Fruit fly (Drosophila melanogaster): Measurements from ENCODE around the gene CG8944.

CG8944 gene

dm6 chrX:15712409-15712808, 33.6 kb downstream of the CG8944 start, which contains the start of gene HUWE1:
Gene HUWE1, plus strand, starts transcription at chrX:15712628.
- no peak for TF ChIP-seq CG8159 (tag; optimal IDR thresholded peaks at IDR 0.05)
- peak; percentile 1 for TF ChIP-seq CG15710 (tag; optimal IDR thresholded peaks at IDR 0.05)

dm6 chrX:15710751-15711179, 35.3 kb downstream of the CG8944 start:
- TF ChIP-seq rn (GFP tag; IDR thresholded peaks at IDR 0.05): no peak
- TF ChIP-seq CG14655 (GFP tag; optimal IDR thresholded peaks at IDR 0.05): no peak
- no peak for TF ChIP-seq fd96Ca (GFP tag; IDR thresholded peaks at IDR 0.05)
- TF ChIP-seq CG15710 (tag; optimal IDR thresholded peaks at IDR 0.05): no peak
- no peak for TF ChIP-seq Ets98B (GFP tag; IDR thresholded peaks at IDR 0.05)
- TF ChIP-seq CG9948 (tag; optimal IDR thresholded peaks at IDR 0.05): no peak
- TF ChIP-seq D1 (tag; optimal IDR thresholded peaks at IDR 0.05): no peak
- TF ChIP-seq CG32121 (GFP tag; IDR thresholded peaks at IDR 0.05): no peak
- TF ChIP-seq CG12605 (GFP tag; IDR thresholded peaks at IDR 0.05): no peak
- no peak for TF ChIP-seq CG8301 (tag; optimal IDR thresholded peaks at IDR 0.05)
- no peak for TF ChIP-seq Pif1A (GFP tag; optimal IDR thresholded peaks at IDR 0.05)
- no peak for TF ChIP-seq Pif1B (GFP tag; optimal IDR thresholded peaks at IDR 0.05)
- no peak for TF ChIP-seq EcR (GFP tag; optimal IDR thresholded peaks at IDR 0.05)
- TF ChIP-seq gl (tag; optimal IDR thresholded peaks at IDR 0.05): no peak
- TF ChIP-seq CG17806 (tag; optimal IDR thresholded peaks at IDR 0.05): no peak
- TF ChIP-seq CG34367 (tag; optimal IDR thresholded peaks at IDR 0.05): no peak
- no peak for TF ChIP-seq CG13204 (GFP tag; optimal IDR thresholded peaks at IDR 0.05)
- TF ChIP-seq CG8159 (tag; optimal IDR thresholded peaks at IDR 0.05): no peak

- TF ChIP-seq CG8301 (tag; optimal IDR thresholded peaks at IDR 0.05) (no peak), CG4496 (GFP tag; IDR thresholded peaks at IDR 0.05) (peak; percentile 27; the same call in 1 of the 3 replicates), Snoo (tag; optimal IDR thresholded peaks at IDR 0.05) (peak; percentile 21)
Observed at dm6 chrX:15709984-15710750, 35.9 kb downstream of the CG8944 start, which contains the start of the genes CG9281 and CG15601. Gene CG9281, minus strand, starts transcription at chrX:15710539. Gene CG15601, plus strand, starts transcription at chrX:15710647.

- TF ChIP-seq CG32121 (GFP tag; IDR thresholded peaks at IDR 0.05): no peak
- peak; percentile 0 for TF ChIP-seq CG15710 (tag; optimal IDR thresholded peaks at IDR 0.05)
- TF ChIP-seq CG8301 (tag; optimal IDR thresholded peaks at IDR 0.05): peak; percentile 8
- peak; percentile 2 for TF ChIP-seq CG8159 (tag; optimal IDR thresholded peaks at IDR 0.05)
- peak; percentile 31; the same call in 2 of the 3 replicates for TF ChIP-seq CG4496 (GFP tag; IDR thresholded peaks at IDR 0.05)
- no peak for TF ChIP-seq CG14655 (GFP tag; optimal IDR thresholded peaks at IDR 0.05)
Observed at dm6 chrX:15709624-15709983, 36.4 kb downstream of the CG8944 start.

dm6 chrX:15703720-15704206, 42.3 kb downstream of the CG8944 start, which contains the start of the genes Pis and Hap40:
Gene Pis, minus strand, starts transcription at chrX:15703770.
Gene Hap40, plus strand, starts transcription at chrX:15704125.
- TF ChIP-seq gl (tag; optimal IDR thresholded peaks at IDR 0.05): no peak
- TF ChIP-seq CG10348 (GFP tag; IDR thresholded peaks at IDR 0.05): peak; percentile 29; the same call in 1 of the 2 replicates
- peak; percentile 72 for TF ChIP-seq CG15710 (tag; optimal IDR thresholded peaks at IDR 0.05)
- TF ChIP-seq CG17806 (tag; optimal IDR thresholded peaks at IDR 0.05): peak; percentile 56
- no peak for TF ChIP-seq D1 (tag; optimal IDR thresholded peaks at IDR 0.05)
- peak; percentile 34; the same call in 1 of the 2 replicates for TF ChIP-seq Ets98B (GFP tag; IDR thresholded peaks at IDR 0.05)
- TF ChIP-seq CG32121 (GFP tag; IDR thresholded peaks at IDR 0.05): peak; percentile 57
- TF ChIP-seq CG13204 (GFP tag; optimal IDR thresholded peaks at IDR 0.05): no peak
- peak; percentile 68; the same call in 2 of the 3 replicates for TF ChIP-seq CG4496 (GFP tag; IDR thresholded peaks at IDR 0.05)
- peak; percentile 59 for TF ChIP-seq Snoo (tag; optimal IDR thresholded peaks at IDR 0.05)
- TF ChIP-seq fd96Ca (GFP tag; IDR thresholded peaks at IDR 0.05): peak; percentile 66; the same call in 2 of the 3 replicates
- TF ChIP-seq CG34367 (tag; optimal IDR thresholded peaks at IDR 0.05): peak; percentile 61
- TF ChIP-seq CG8159 (tag; optimal IDR thresholded peaks at IDR 0.05): peak; percentile 69
- TF ChIP-seq CG8301 (tag; optimal IDR thresholded peaks at IDR 0.05): peak; percentile 50
- no peak for TF ChIP-seq CG14655 (GFP tag; optimal IDR thresholded peaks at IDR 0.05)
- peak; percentile 38 for TF ChIP-seq EcR (GFP tag; optimal IDR thresholded peaks at IDR 0.05)
- TF ChIP-seq Pif1A (GFP tag; optimal IDR thresholded peaks at IDR 0.05): no peak
- TF ChIP-seq CG9948 (tag; optimal IDR thresholded peaks at IDR 0.05): peak; percentile 68

- no peak for TF ChIP-seq Snoo (tag; optimal IDR thresholded peaks at IDR 0.05)
- TF ChIP-seq CG14655 (GFP tag; optimal IDR thresholded peaks at IDR 0.05): no peak
- no peak for TF ChIP-seq CG8301 (tag; optimal IDR thresholded peaks at IDR 0.05)
- no peak for TF ChIP-seq CG8159 (tag; optimal IDR thresholded peaks at IDR 0.05)
- no peak for TF ChIP-seq CG13204 (GFP tag; optimal IDR thresholded peaks at IDR 0.05)
- TF ChIP-seq gl (tag; optimal IDR thresholded peaks at IDR 0.05): no peak
- TF ChIP-seq CG32121 (GFP tag; IDR thresholded peaks at IDR 0.05): no peak
- no peak for TF ChIP-seq EcR (GFP tag; optimal IDR thresholded peaks at IDR 0.05)
- TF ChIP-seq CG34367 (tag; optimal IDR thresholded peaks at IDR 0.05): no peak
- TF ChIP-seq Pif1A (GFP tag; optimal IDR thresholded peaks at IDR 0.05): no peak
- no peak for TF ChIP-seq CG9948 (tag; optimal IDR thresholded peaks at IDR 0.05)
- no peak for TF ChIP-seq rn (GFP tag; IDR thresholded peaks at IDR 0.05)
- no peak for TF ChIP-seq CG4496 (GFP tag; IDR thresholded peaks at IDR 0.05)
- TF ChIP-seq Pif1B (GFP tag; optimal IDR thresholded peaks at IDR 0.05): no peak
- no peak for TF ChIP-seq CG17806 (tag; optimal IDR thresholded peaks at IDR 0.05)
- no peak for TF ChIP-seq Ets98B (GFP tag; IDR thresholded peaks at IDR 0.05)
- TF ChIP-seq CG12605 (GFP tag; IDR thresholded peaks at IDR 0.05): no peak
- TF ChIP-seq D1 (tag; optimal IDR thresholded peaks at IDR 0.05): no peak
- no peak for TF ChIP-seq CG15710 (tag; optimal IDR thresholded peaks at IDR 0.05)
Observed at dm6 chrX:15701047-15701446, 45.0 kb downstream of the CG8944 start, which contains the start of gene CG9240. Gene CG9240, minus strand, starts transcription at chrX:15701259.

All from whole organism, pupa.